Fruit fly (Drosophila melanogaster): ENCODE measurements around the gene Best4.

DNA sequence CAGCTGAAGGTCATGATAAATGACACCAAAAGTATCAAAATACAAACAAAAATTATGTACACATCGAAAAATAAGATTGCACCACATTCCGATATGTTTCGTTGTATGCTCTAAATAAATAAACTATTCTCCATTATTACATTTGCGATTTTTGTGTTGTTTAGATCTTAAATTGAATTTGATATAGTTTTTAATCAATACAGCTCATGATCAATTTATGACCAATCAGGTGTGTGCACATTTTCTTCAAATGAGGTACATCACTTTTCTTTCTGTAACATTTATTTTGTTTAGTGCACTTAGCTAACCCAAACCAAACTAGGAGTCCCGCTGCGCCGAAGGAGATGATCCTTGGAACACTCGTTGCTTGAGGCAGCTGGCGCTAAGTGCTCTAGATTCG lies 21.5 kb downstream of the Best4 start:
- TF ChIP-seq Hnf4 (GFP tag; optimal IDR thresholded peaks at IDR 0.05) (no peak), pan (optimal IDR thresholded peaks at IDR 0.05) (no peak), br (GFP tag; optimal IDR thresholded peaks at IDR 0.05) (no peak), psq (GFP tag; optimal IDR thresholded peaks at IDR 0.05) (no peak), dsf (GFP tag; optimal IDR thresholded peaks at IDR 0.05; ENCODE audit: borderline replicate concordance) (no peak), Rel (GFP tag; optimal IDR thresholded peaks at IDR 0.05) (no peak), Rel (tag; optimal IDR thresholded peaks at IDR 0.05) (no peak)

Data from whole organism, wandering third instar larva.